Worm (Caenorhabditis elegans) whole organism, young adult: ENCODE data around the gene str-2.

Experiments used
- F49E8.2 ChIP-seq: sonication (generic microtip); optimal IDR thresholded peaks from 3 replicates; lab custom pipeline; 2017; ENCODE audit warnings: missing genetic modification characterization, mild to moderate bottlenecking, missing compliant biosample characterization, antibody characterized with exemption, moderate library complexity; ENCODE audit not compliant: insufficient read depth
- ZK185.1 ChIP-seq: sonication (generic microtip); optimal IDR thresholded peaks from 2 replicates; lab custom pipeline; 2016; ENCODE audit warnings: mild to moderate bottlenecking, missing genetic modification characterization, missing compliant biosample characterization; ENCODE audit not compliant: poor library complexity, severe bottlenecking
- ama-1 ChIP-seq, 3 experiments: fragments of 150-350 bp in 1 of 3; sonication (generic microtip) in 2 of 3; optimal IDR thresholded peaks; 2 replicates each; lab custom pipeline; 2014 to 2018; ENCODE audit warnings: missing biosample characterization in 2 of 3, missing genetic modification characterization in 2 of 3, missing genetic modification reagents in 2 of 3
- aptf-2 ChIP-seq: fragments of 200-800 bp; sonication (Bioruptor generic); conservative IDR thresholded peaks from 2 replicates; pipeline ENCODE4 v1.3.6; 2022; ENCODE audit warnings: missing genetic modification reagents, missing genetic modification characterization, missing compliant biosample characterization
- ceh-40 ChIP-seq: fragments of 200-800 bp; sonication (Bioruptor generic); IDR thresholded peaks from 2 replicates; pipeline ENCODE4 v1.3.6; 2022; ENCODE audit warnings: missing genetic modification characterization, missing compliant biosample characterization
- ekl-4 ChIP-seq: fragments of 200-800 bp; sonication (Bioruptor generic); IDR thresholded peaks from 2 replicates; pipeline ENCODE4 v1.3.6; 2022; ENCODE audit warnings: missing genetic modification reagents, missing genetic modification characterization, missing compliant biosample characterization
- hmg-1.2 ChIP-seq: fragments of 200-800 bp; sonication (Bioruptor generic); IDR thresholded peaks from 2 replicates; pipeline ENCODE4 v1.3.6; 2022; ENCODE audit warnings: missing genetic modification reagents, missing genetic modification characterization, missing compliant biosample characterization
- tlf-1 ChIP-seq: fragments of 200-800 bp; sonication (Bioruptor generic); optimal IDR thresholded peaks from 2 replicates; lab custom pipeline; 2018; ENCODE audit warnings: mild to moderate bottlenecking, missing genetic modification characterization, missing compliant biosample characterization
- ztf-25 ChIP-seq: fragments of 200-800 bp; sonication (Bioruptor generic); IDR thresholded peaks from 2 replicates; pipeline ENCODE4 v1.3.6; 2022; ENCODE audit warnings: missing genetic modification reagents, missing genetic modification characterization, missing compliant biosample characterization
- ztf-6 ChIP-seq: fragments of 200-800 bp; sonication (Bioruptor generic); IDR thresholded peaks from 2 replicates; pipeline ENCODE4 v1.3.6; 2022; ENCODE audit warnings: missing genetic modification reagents, missing genetic modification characterization, missing compliant biosample characterization

DNA sequence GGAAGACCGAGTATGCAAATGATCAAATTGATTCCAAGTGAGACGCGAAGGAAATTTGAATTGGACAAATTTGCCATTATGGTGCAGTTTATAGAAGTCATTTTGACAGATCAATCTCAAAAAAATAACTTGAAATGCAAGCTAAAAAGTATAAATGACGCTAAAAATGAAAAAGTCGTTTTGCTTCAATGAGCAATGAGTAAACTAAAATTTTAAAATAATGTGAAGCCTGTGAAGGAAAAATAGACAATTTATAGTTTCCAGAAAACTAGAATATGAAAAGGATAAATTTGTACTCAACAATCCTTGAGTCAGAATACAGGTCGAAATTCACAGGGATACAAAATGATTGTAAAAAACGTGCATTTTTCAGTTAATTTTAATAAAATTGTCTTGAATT is 44.3 kb upstream of the str-2 start, which contains the start of gene srab-17:
- TF ChIP-seq aptf-2 (GFP tag; lab: Robert Waterston, UW) (no peak), ztf-6 (GFP tag; lab: Robert Waterston, UW) (no peak), ama-1 (optimal IDR thresholded peaks at IDR 0.05; lab: Kevin White, UChicago) (no peak), ama-1 (GFP tag; optimal IDR thresholded peaks at IDR 0.05; lab: Kevin White, UChicago) (no peak), ZK185.1 (tag; lab: Kevin White, UChicago) (no peak), ceh-40 (GFP tag; lab: Robert Waterston, UW) (no peak), ekl-4 (GFP tag; lab: Robert Waterston, UW) (no peak), tlf-1 (GFP tag; lab: Kevin White, UChicago) (no peak), F49E8.2 (tag; lab: Kevin White, UChicago) (no peak), ztf-25 (GFP tag; lab: Robert Waterston, UW) (no peak), hmg-1.2 (GFP tag; lab: Robert Waterston, UW) (no peak)
